Worm (Caenorhabditis elegans) whole organism, L2 larva: ENCODE results near the gene adm-2.
A peak's percentile ranks its signal among the peaks of the same experiment; 100 is the strongest.

ENCODE experiments used
- C34F6.9 ChIP-seq: fragments of 150-350 bp; optimal IDR thresholded peaks from 2 replicates; lab custom pipeline; 2014; ENCODE audit warnings: missing biosample characterization, missing genetic modification characterization
- F13H6.1 ChIP-seq: sonication (generic microtip); optimal IDR thresholded peaks from 2 replicates; lab custom pipeline; 2016; ENCODE audit warnings: missing genetic modification characterization, missing compliant biosample characterization
- R02D3.7 ChIP-seq: fragments of 150-350 bp; optimal IDR thresholded peaks from 2 replicates; lab custom pipeline; 2014; ENCODE audit warnings: missing biosample characterization, missing genetic modification characterization
- Y55F3AM.14 ChIP-seq: fragments of 200-800 bp; sonication (Bioruptor generic); optimal IDR thresholded peaks from 2 replicates; lab custom pipeline; 2018; ENCODE audit warnings: mild to moderate bottlenecking, missing genetic modification characterization, missing compliant biosample characterization
- ZK546.5 ChIP-seq: sonication (generic microtip); optimal IDR thresholded peaks from 2 replicates; lab custom pipeline; 2017; ENCODE audit warnings: missing biosample characterization, missing genetic modification characterization
- alr-1 ChIP-seq: fragments of 150-350 bp; optimal IDR thresholded peaks from 2 replicates; lab custom pipeline; 2014; ENCODE audit warnings: missing biosample characterization, missing genetic modification characterization
- aly-2 ChIP-seq: fragments of 150-350 bp; optimal IDR thresholded peaks from 2 replicates; lab custom pipeline; 2014; ENCODE audit warnings: missing biosample characterization, missing genetic modification characterization
- blmp-1 ChIP-seq: sonication (generic microtip); optimal IDR thresholded peaks from 2 replicates; lab custom pipeline; 2017; ENCODE audit warnings: missing genetic modification characterization, mild to moderate bottlenecking, missing compliant biosample characterization, antibody characterized with exemption, moderate library complexity; ENCODE audit not compliant: insufficient read depth
- ceh-16 ChIP-seq: fragments of 150-350 bp; optimal IDR thresholded peaks from 2 replicates; lab custom pipeline; 2014; ENCODE audit warnings: missing biosample characterization, missing genetic modification characterization
- ceh-82 ChIP-seq: fragments of 150-350 bp; optimal IDR thresholded peaks from 2 replicates; lab custom pipeline; 2014; ENCODE audit warnings: missing biosample characterization, missing genetic modification characterization
- crh-2 ChIP-seq: sonication (generic microtip); optimal IDR thresholded peaks from 2 replicates; lab custom pipeline; 2017; ENCODE audit warnings: missing biosample characterization, missing genetic modification characterization
- egl-27 ChIP-seq: sonication (generic microtip); optimal IDR thresholded peaks from 3 replicates; lab custom pipeline; 2017; ENCODE audit warnings: missing biosample characterization, missing genetic modification reagents, missing genetic modification characterization
- fos-1 ChIP-seq: fragments of 150-350 bp; optimal IDR thresholded peaks from 2 replicates; lab custom pipeline; 2014; ENCODE audit warnings: missing biosample characterization, missing genetic modification characterization
- gmeb-1 ChIP-seq: fragments of 150-350 bp; optimal IDR thresholded peaks from 2 replicates; lab custom pipeline; 2014; ENCODE audit warnings: missing biosample characterization, missing genetic modification characterization
- lin-11 ChIP-seq: fragments of 150-350 bp; sonication (generic microtip); optimal IDR thresholded peaks from 2 replicates; lab custom pipeline; 2014; ENCODE audit warnings: missing biosample characterization, missing genetic modification characterization, inconsistent platforms, mixed read lengths
- lin-13 ChIP-seq: fragments of 150-350 bp; optimal IDR thresholded peaks from 2 replicates; lab custom pipeline; 2014; ENCODE audit warnings: missing biosample characterization, missing genetic modification reagents, missing genetic modification characterization
- lsy-2 ChIP-seq, 2 experiments: fragments of 150-350 bp in 1 of 2; sonication (generic microtip) in 1 of 2; optimal IDR thresholded peaks; 2 replicates each; lab custom pipeline; 2014 to 2017; ENCODE audit warnings: missing biosample characterization in 2 of 2, missing genetic modification characterization in 2 of 2
- mab-5 ChIP-seq: fragments of 150-350 bp; optimal IDR thresholded peaks from 2 replicates; lab custom pipeline; 2014; ENCODE audit warnings: missing biosample characterization, missing genetic modification characterization
- mbf-1 ChIP-seq: sonication (generic microtip); optimal IDR thresholded peaks from 2 replicates; lab custom pipeline; 2017; ENCODE audit warnings: missing biosample characterization, missing genetic modification characterization
- nhr-10 ChIP-seq: sonication (generic microtip); optimal IDR thresholded peaks from 2 replicates; lab custom pipeline; 2017; ENCODE audit warnings: missing biosample characterization, missing genetic modification characterization
- nhr-11 ChIP-seq: fragments of 150-350 bp; optimal IDR thresholded peaks from 2 replicates; lab custom pipeline; 2014; ENCODE audit warnings: missing biosample characterization, missing genetic modification characterization
- nhr-129 ChIP-seq: fragments of 150-350 bp; optimal IDR thresholded peaks from 2 replicates; lab custom pipeline; 2014; ENCODE audit warnings: missing biosample characterization, missing genetic modification characterization
- nhr-21 ChIP-seq: fragments of 150-350 bp; optimal IDR thresholded peaks from 2 replicates; lab custom pipeline; 2014; ENCODE audit warnings: missing biosample characterization, missing genetic modification characterization
- nhr-237 ChIP-seq: fragments of 150-350 bp; optimal IDR thresholded peaks from 2 replicates; lab custom pipeline; 2014; ENCODE audit warnings: missing biosample characterization, missing genetic modification characterization
- nhr-25 ChIP-seq: fragments of 150-350 bp; sonication (generic microtip); optimal IDR thresholded peaks from 3 replicates; lab custom pipeline; 2014; ENCODE audit warnings: missing biosample characterization, missing genetic modification characterization
- nhr-6 ChIP-seq: fragments of 150-350 bp; optimal IDR thresholded peaks from 2 replicates; lab custom pipeline; 2014; ENCODE audit warnings: missing biosample characterization, missing genetic modification characterization
- nhr-77 ChIP-seq: fragments of 150-350 bp; optimal IDR thresholded peaks from 2 replicates; lab custom pipeline; 2014; ENCODE audit warnings: missing biosample characterization, missing genetic modification characterization
- sem-4 ChIP-seq: fragments of 150-350 bp; optimal IDR thresholded peaks from 2 replicates; lab custom pipeline; 2014; ENCODE audit warnings: missing biosample characterization, missing genetic modification reagents, missing genetic modification characterization
- sma-3 ChIP-seq: sonication (generic microtip); optimal IDR thresholded peaks from 2 replicates; lab custom pipeline; 2016; ENCODE audit warnings: missing genetic modification reagents, missing genetic modification characterization, missing compliant biosample characterization
- sma-9 ChIP-seq, 2 experiments: fragments of 150-350 bp in 1 of 2; sonication (generic microtip) in 1 of 2; optimal IDR thresholded peaks; 2 replicates each; lab custom pipeline; 2014 to 2016; ENCODE audit warnings: missing genetic modification characterization in 2 of 2, mild to moderate bottlenecking in 1 of 2, missing biosample characterization in 1 of 2, missing compliant biosample characterization in 1 of 2, missing genetic modification reagents in 1 of 2, moderate library complexity in 1 of 2
- snpc-4 ChIP-seq: fragments of 150-350 bp; optimal IDR thresholded peaks from 2 replicates; lab custom pipeline; 2014; ENCODE audit warnings: missing biosample characterization, missing genetic modification characterization
- unc-39 ChIP-seq: fragments of 150-350 bp; optimal IDR thresholded peaks from 2 replicates; lab custom pipeline; 2014; ENCODE audit warnings: missing biosample characterization, missing genetic modification characterization
- unc-55 ChIP-seq: fragments of 150-350 bp; sonication (generic microtip); optimal IDR thresholded peaks from 3 replicates; lab custom pipeline; 2014; ENCODE audit warnings: missing biosample characterization, missing genetic modification reagents, missing genetic modification characterization
- unc-62 ChIP-seq: fragments of 150-350 bp; optimal IDR thresholded peaks from 2 replicates; lab custom pipeline; 2014; ENCODE audit warnings: missing biosample characterization, missing genetic modification reagents, missing genetic modification characterization
- ztf-11 ChIP-seq: sonication (generic microtip); optimal IDR thresholded peaks from 2 replicates; lab custom pipeline; 2017; ENCODE audit warnings: missing biosample characterization, missing genetic modification characterization
- ztf-4 ChIP-seq: fragments of 150-350 bp; optimal IDR thresholded peaks from 2 replicates; lab custom pipeline; 2014; ENCODE audit warnings: missing biosample characterization, missing genetic modification characterization

Gene adm-2

DNA sequence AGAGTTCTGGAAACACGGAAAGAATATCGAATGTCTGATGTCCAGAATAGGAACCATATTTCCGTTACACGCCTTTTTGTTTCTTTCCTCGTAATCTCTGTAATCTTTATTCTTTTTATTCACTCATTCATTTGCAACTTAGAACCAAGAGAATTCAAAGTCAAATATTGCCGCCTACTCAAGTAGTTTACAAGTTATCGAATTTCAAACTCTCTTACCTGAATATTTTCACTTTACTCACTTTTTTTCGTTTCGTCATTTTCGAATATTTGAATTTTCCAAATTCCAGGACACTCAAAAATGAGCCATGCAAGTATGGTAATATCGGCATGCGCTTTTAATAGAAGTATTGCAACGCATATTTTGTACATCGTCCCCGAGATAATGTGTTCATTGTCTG is 36.6 kb downstream of the adm-2 start, which contains the start of gene K11E4.6:
K11E4.6 (plus strand) TSS at position 301 of the 400 bp plus-strand sequence.
- no peak for TF ChIP-seq egl-27 (tag; lab: Kevin White, UChicago)
- no peak for TF ChIP-seq ztf-4
- TF ChIP-seq ceh-16 (tag; lab: Kevin White, UChicago): no peak
- no peak for TF ChIP-seq nhr-77 (tag; lab: Kevin White, UChicago)
- TF ChIP-seq, all 48 proteins: peak for 0

DNA sequence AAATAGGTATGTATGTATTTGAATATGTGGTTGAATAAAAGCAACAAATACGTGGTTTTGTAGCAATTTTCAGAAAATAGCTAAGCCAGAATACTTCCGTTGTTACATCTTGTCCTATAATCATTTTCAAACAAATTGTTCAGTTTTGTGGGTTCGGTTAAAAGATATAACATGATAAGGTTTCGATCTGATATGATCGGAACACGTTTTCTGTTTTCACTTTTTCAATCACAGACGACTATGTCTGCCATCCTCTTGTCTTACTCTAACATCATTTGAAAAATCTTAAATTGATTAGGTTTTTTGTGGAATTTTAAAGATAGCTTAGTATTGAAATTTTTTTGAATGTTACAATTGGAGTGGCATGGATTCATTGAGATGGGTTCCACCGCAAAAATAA is 38.5 kb downstream of the adm-2 start:
- TF ChIP-seq C34F6.9 (tag; lab: Kevin White, UChicago) (no peak), blmp-1 (tag; lab: Kevin White, UChicago) (peak; percentile 80)

- TF ChIP-seq egl-27 (tag; lab: Kevin White, UChicago) (peak; percentile 50), unc-62 (no peak), mab-5 (tag; lab: Kevin White, UChicago) (peak; percentile 50), nhr-129 (peak; percentile 66), sma-3 (GFP tag; lab: Kevin White, UChicago) (peak; percentile 55), nhr-6 (tag; lab: Kevin White, UChicago) (peak; percentile 2), unc-55 (GFP tag; lab: Kevin White, UChicago) (peak; percentile 69), nhr-11 (no peak), lin-13 (GFP tag; lab: Kevin White, UChicago) (peak; percentile 62), lin-11 (tag; lab: Kevin White, UChicago) (peak; percentile 11), ZK546.5 (tag; lab: Kevin White, UChicago) (no peak), sma-9 (GFP tag; optimal IDR thresholded peaks at IDR 0.05; lab: Kevin White, UChicago) (peak; percentile 85), sma-9 (tag; optimal IDR thresholded peaks at IDR 0.05; lab: Kevin White, UChicago) (no peak), lsy-2 (tag; optimal IDR thresholded peaks at IDR 0.05; lab: Kevin White, UChicago) (peak in 1 of 2 experiments; percentile 69), Y55F3AM.14 (no peak), gmeb-1 (tag; lab: Kevin White, UChicago) (peak; percentile 45), ztf-11 (no peak), R02D3.7 (tag; lab: Kevin White, UChicago) (no peak), nhr-237 (tag; lab: Kevin White, UChicago) (no peak), fos-1 (tag; lab: Kevin White, UChicago) (peak; percentile 64), nhr-21 (tag; lab: Kevin White, UChicago) (peak; percentile 17), ztf-4 (peak; percentile 13), snpc-4 (tag; lab: Kevin White, UChicago) (peak; percentile 64), crh-2 (tag; lab: Kevin White, UChicago) (peak; percentile 70), sem-4 (tag; lab: Kevin White, UChicago) (peak; percentile 67), C34F6.9 (tag; lab: Kevin White, UChicago) (peak; percentile 68), F13H6.1 (peak; percentile 77), ceh-82 (tag; lab: Kevin White, UChicago) (no peak), nhr-25 (tag; lab: Kevin White, UChicago) (peak; percentile 53)
These were observed 39.2 kb downstream of the adm-2 start, which contains the start of gene pix-1 for ce11 chrX:13726874-13727343. TSS of gene pix-1 (plus strand) at chrX:13727293.

DNA sequence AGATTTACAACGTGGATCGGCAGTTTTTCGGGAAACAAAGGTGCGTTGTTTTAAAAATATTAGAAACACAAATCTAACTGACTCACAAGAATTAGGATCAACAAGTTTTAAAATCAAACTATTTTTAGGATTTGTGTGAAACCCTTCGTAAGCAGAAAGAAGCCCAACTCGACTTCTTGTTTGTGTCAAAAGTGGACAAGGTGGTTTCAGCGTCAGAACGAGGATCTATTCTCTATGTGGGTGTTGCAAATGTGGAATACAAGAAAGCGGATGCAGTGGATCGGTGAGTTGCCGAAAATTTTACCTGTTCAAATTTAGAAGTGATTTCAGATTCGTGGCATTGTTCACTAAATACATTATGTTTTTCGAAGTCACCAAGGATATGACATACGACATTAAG is 41.2 kb downstream of the adm-2 start:
- TF ChIP-seq crh-2 (tag; lab: Kevin White, UChicago) (no peak), F13H6.1 (no peak), mab-5 (tag; lab: Kevin White, UChicago) (no peak), nhr-21 (tag; lab: Kevin White, UChicago) (no peak), mbf-1 (no peak), nhr-11 (no peak), aly-2 (tag; lab: Kevin White, UChicago) (no peak), unc-62 (no peak), sem-4 (tag; lab: Kevin White, UChicago) (no peak), C34F6.9 (tag; lab: Kevin White, UChicago) (no peak), fos-1 (tag; lab: Kevin White, UChicago) (no peak)

- TF ChIP-seq aly-2 (tag; lab: Kevin White, UChicago) (no peak), unc-39 (tag; lab: Kevin White, UChicago) (no peak), lsy-2 (tag; optimal IDR thresholded peaks at IDR 0.05; lab: Kevin White, UChicago) (no peak), sma-3 (GFP tag; lab: Kevin White, UChicago) (no peak), nhr-10 (tag; lab: Kevin White, UChicago) (no peak), alr-1 (tag; lab: Kevin White, UChicago) (no peak), ZK546.5 (tag; lab: Kevin White, UChicago) (no peak)
These were observed 42.0 kb downstream of the adm-2 start for ce11 chrX:13729724-13730123.
